Worm (Caenorhabditis elegans): ENCODE results near the gene str-253.

- no peak for TF ChIP-seq pqm-1 (tag; optimal IDR thresholded peaks at IDR 0.05)
- TF ChIP-seq skn-1 (tag; optimal IDR thresholded peaks at IDR 0.05) = no peak
- no peak for TF ChIP-seq nhr-23 (tag; optimal IDR thresholded peaks at IDR 0.05)
- no peak for TF ChIP-seq pha-4 (tag; optimal IDR thresholded peaks at IDR 0.05)
- TF ChIP-seq nhr-76 (tag; optimal IDR thresholded peaks at IDR 0.05) = no peak
- TF ChIP-seq nhr-28 (tag; optimal IDR thresholded peaks at IDR 0.05) = no peak
- no peak for TF ChIP-seq ZK546.5 (tag; optimal IDR thresholded peaks at IDR 0.05)
- no peak for TF ChIP-seq unc-62 (GFP tag; optimal IDR thresholded peaks at IDR 0.05)
- no peak for TF ChIP-seq ztf-4 (tag; optimal IDR thresholded peaks at IDR 0.05)
- no peak for TF ChIP-seq nhr-77 (tag; optimal IDR thresholded peaks at IDR 0.05)
- TF ChIP-seq daf-12 (tag; optimal IDR thresholded peaks at IDR 0.05) = no peak
Measured at ce11 chrV:2233177-2233576, 21.2 kb downstream of the str-253 start, which contains the start of gene nhr-96.
